Worm (Caenorhabditis elegans): ENCODE data around the gene mboa-7.

Gene mboa-7

DNA sequence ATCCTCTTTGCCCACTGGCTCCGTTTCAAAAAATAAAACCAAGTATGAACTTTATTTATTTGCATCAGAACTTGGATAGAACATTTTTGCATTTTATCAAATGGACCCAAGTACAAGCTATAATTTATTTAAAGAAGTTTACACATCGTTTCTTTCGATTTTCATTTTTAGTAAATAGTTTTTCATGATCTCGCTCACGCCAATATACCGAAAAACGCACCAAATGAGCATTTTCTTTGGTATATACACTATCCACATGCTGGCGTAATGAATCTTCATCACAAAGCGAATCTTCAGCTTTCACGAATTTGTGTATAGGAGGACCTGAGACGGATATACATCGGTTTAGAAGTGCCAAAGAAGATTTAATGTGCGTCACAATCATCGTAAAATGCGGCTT, 47.8 kb downstream of the mboa-7 start, which contains the start of gene C39B10.7:
TSS of gene C39B10.7 (plus strand) at position 301 of the 400 bp plus-strand sequence.
- TF ChIP-seq nhr-28 (tag; optimal IDR thresholded peaks at IDR 0.05) (no peak), mes-2 (tag; optimal IDR thresholded peaks at IDR 0.05; ENCODE audit: poor library complexity, severe bottlenecking) (no peak), ZK337.2 (GFP tag; IDR thresholded peaks at IDR 0.05) (no peak), zip-2 (tag; optimal IDR thresholded peaks at IDR 0.05) (no peak), ztf-7 (tag; optimal IDR thresholded peaks at IDR 0.05) (no peak), zip-11 (GFP tag; IDR thresholded peaks at IDR 0.05) (no peak), lir-3 (tag; optimal IDR thresholded peaks at IDR 0.05) (no peak), dmd-8 (GFP tag; IDR thresholded peaks at IDR 0.05) (no peak), nhr-6 (tag; optimal IDR thresholded peaks at IDR 0.05) (no peak), ces-1 (GFP tag; optimal IDR thresholded peaks at IDR 0.05) (no peak), daf-8 (GFP tag; IDR thresholded peaks at IDR 0.05) (no peak), lin-15B (tag; optimal IDR thresholded peaks at IDR 0.05) (no peak), nhr-111 (GFP tag; optimal IDR thresholded peaks at IDR 0.05) (no peak), ceh-28 (tag; optimal IDR thresholded peaks at IDR 0.05) (no peak), nhr-42 (GFP tag; IDR thresholded peaks at IDR 0.05) (no peak), ceh-44 (GFP tag; IDR thresholded peaks at IDR 0.05) (no peak)

DNA sequence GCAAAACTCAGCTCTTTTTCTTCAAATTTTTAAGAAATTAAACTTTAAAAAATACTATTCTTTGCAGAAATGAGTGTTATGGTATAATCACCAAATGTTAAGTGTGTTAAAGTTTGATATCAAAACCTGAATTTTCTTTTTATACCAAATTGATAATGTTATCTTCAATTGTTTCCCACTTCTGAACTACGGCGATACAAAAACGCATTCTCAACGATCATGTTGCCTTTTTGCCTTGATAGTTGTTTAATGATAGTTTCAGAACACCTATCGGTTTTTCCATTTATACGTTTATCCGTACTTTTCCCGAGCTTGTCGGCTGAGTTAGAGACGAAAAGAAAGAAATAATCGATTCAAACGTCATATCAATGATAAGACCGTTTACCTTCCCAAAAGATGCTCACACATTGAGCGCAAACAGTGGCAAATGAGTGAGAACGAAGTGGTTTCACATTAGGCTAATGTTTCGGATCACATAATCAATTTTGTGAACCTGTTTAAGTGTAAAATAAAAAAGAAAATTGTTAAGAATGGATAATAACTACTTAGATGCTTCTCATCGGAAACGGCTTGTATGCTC, 49.3 kb downstream of the mboa-7 start, which contains the start of gene elt-4:
TSS of gene elt-4 (plus strand) at position 530 of the 580 bp plus-strand sequence.
- TF ChIP-seq cey-2 (tag; optimal IDR thresholded peaks at IDR 0.05; ENCODE audit: borderline replicate concordance, insufficient read depth) (no peak), daf-16 (GFP tag; optimal IDR thresholded peaks at IDR 0.05) (peak in 1 of 2 experiments; percentile 3), daf-16 (tag; optimal IDR thresholded peaks at IDR 0.05) (peak; percentile 49), dve-1 (tag; optimal IDR thresholded peaks at IDR 0.05; ENCODE audit: insufficient read depth) (peak; percentile 55), pqm-1 (tag; optimal IDR thresholded peaks at IDR 0.05) (peak; percentile 78), R02D3.7 (tag; optimal IDR thresholded peaks at IDR 0.05) (no peak)

Data from whole organism, L4 larva.